Fruit fly (Drosophila melanogaster): Measurements from ENCODE around the gene CG34109.
A peak's percentile ranks its signal among the peaks of the same experiment; 100 is the strongest.

The CG34109 gene

dm6 chr2L:10056705-10057104, 37.2 kb upstream of the CG34109 start, which contains the start of gene Pen (continued):
- TF ChIP-seq CG4404 (GFP tag; IDR thresholded peaks at IDR 0.05) (no peak), danr (GFP tag; IDR thresholded peaks at IDR 0.05) (no peak), Hr39 (optimal IDR thresholded peaks at IDR 0.05) (no peak), kni (GFP tag; optimal IDR thresholded peaks at IDR 0.05) (no peak), CG3163 (GFP tag; optimal IDR thresholded peaks at IDR 0.05) (no peak), sisA (GFP tag; IDR thresholded peaks at IDR 0.05) (no peak), CG17385 (GFP tag; optimal IDR thresholded peaks at IDR 0.05) (no peak), cg (GFP tag; optimal IDR thresholded peaks at IDR 0.05) (no peak), cwo (GFP tag; optimal IDR thresholded peaks at IDR 0.05) (no peak), lmd (GFP tag; IDR thresholded peaks at IDR 0.05) (no peak), wdn (GFP tag; IDR thresholded peaks at IDR 0.05) (no peak), h (optimal IDR thresholded peaks at IDR 0.05) (no peak), CG18619 (GFP tag; optimal IDR thresholded peaks at IDR 0.05) (no peak), pb (GFP tag; optimal IDR thresholded peaks at IDR 0.05) (no peak), CHES-1-like (GFP tag; optimal IDR thresholded peaks at IDR 0.05) (no peak), E2f2 (GFP tag; IDR thresholded peaks at IDR 0.05) (peak; percentile 90), ttk (GFP tag; IDR thresholded peaks at IDR 0.05) (no peak), org-1 (GFP tag; optimal IDR thresholded peaks at IDR 0.05) (no peak), kah (GFP tag; optimal IDR thresholded peaks at IDR 0.05) (no peak), slp2 (GFP tag; optimal IDR thresholded peaks at IDR 0.05) (no peak), yki (optimal IDR thresholded peaks at IDR 0.05) (no peak), dm (GFP tag; optimal IDR thresholded peaks at IDR 0.05) (no peak), CG4360 (GFP tag; IDR thresholded peaks at IDR 0.05) (no peak), schlank (tag; optimal IDR thresholded peaks at IDR 0.05) (no peak), CG15479 (GFP tag; optimal IDR thresholded peaks at IDR 0.05) (no peak), CG12104 (GFP tag; optimal IDR thresholded peaks at IDR 0.05) (no peak), CG14014 (GFP tag; IDR thresholded peaks at IDR 0.05) (no peak), br (optimal IDR thresholded peaks at IDR 0.05) (no peak), stwl (tag; optimal IDR thresholded peaks at IDR 0.05) (peak; percentile 38), CG30020 (tag; optimal IDR thresholded peaks at IDR 0.05) (no peak), CG14050 (GFP tag; IDR thresholded peaks at IDR 0.05) (no peak), Stat92E (GFP tag; optimal IDR thresholded peaks at IDR 0.05) (no peak), Dll (GFP tag; IDR thresholded peaks at IDR 0.05; ENCODE audit: partially characterized antibody) (peak; percentile 77), vvl (GFP tag; IDR thresholded peaks at IDR 0.05) (no peak), CG10959 (GFP tag; IDR thresholded peaks at IDR 0.05) (no peak), gt (GFP tag; IDR thresholded peaks at IDR 0.05) (no peak), CG16813 (GFP tag; IDR thresholded peaks at IDR 0.05; ENCODE audit: partially characterized antibody) (peak; percentile 81), Myb (GFP tag; optimal IDR thresholded peaks at IDR 0.05) (peak; percentile 87), ci (GFP tag; IDR thresholded peaks at IDR 0.05) (no peak), slou (GFP tag; optimal IDR thresholded peaks at IDR 0.05) (no peak), ken (GFP tag; IDR thresholded peaks at IDR 0.05) (no peak), zfh2 (GFP tag; optimal IDR thresholded peaks at IDR 0.05) (no peak), HmgD (GFP tag; optimal IDR thresholded peaks at IDR 0.05) (no peak), disco-r (GFP tag; optimal IDR thresholded peaks at IDR 0.05) (no peak), CG15601 (tag; optimal IDR thresholded peaks at IDR 0.05) (no peak), CG17912 (GFP tag; optimal IDR thresholded peaks at IDR 0.05) (no peak), CG11695 (GFP tag; IDR thresholded peaks at IDR 0.05) (no peak), CG10654 (GFP tag; optimal IDR thresholded peaks at IDR 0.05) (no peak), kay (GFP tag; optimal IDR thresholded peaks at IDR 0.05) (no peak), crp (GFP tag; optimal IDR thresholded peaks at IDR 0.05) (no peak), Nf-YC (tag; optimal IDR thresholded peaks at IDR 0.05) (no peak), CG30403 (GFP tag; optimal IDR thresholded peaks at IDR 0.05) (no peak), usp (GFP tag; optimal IDR thresholded peaks at IDR 0.05) (no peak), CG17359 (tag; optimal IDR thresholded peaks at IDR 0.05) (no peak), CG9215 (GFP tag; IDR thresholded peaks at IDR 0.05) (no peak)
